Fruit fly (Drosophila melanogaster) whole organism, wandering third instar larva: ENCODE results near the gene CG14551.

Experiments used
- Abd-B ChIP-seq: fragments of >200 bp; optimal IDR thresholded peaks from 2 replicates; lab custom pipeline; 2017; ENCODE audit warnings: missing biosample characterization, missing genetic modification characterization
- CG32264 ChIP-seq: fragments of 200-800 bp; sonication (Bioruptor generic); optimal IDR thresholded peaks from 2 replicates; lab custom pipeline; 2016; ENCODE audit warnings: missing biosample characterization, missing genetic modification characterization
- CG9705 ChIP-seq: fragments of 200-800 bp; sonication (Bioruptor generic); optimal IDR thresholded peaks from 2 replicates; lab custom pipeline; 2018; ENCODE audit warnings: missing biosample characterization, mild to moderate bottlenecking, missing genetic modification characterization
- CrebA ChIP-seq: fragments of 200-800 bp; sonication (Bioruptor generic); optimal IDR thresholded peaks from 2 replicates; lab custom pipeline; 2016; ENCODE audit warnings: missing biosample characterization, mild to moderate bottlenecking, missing genetic modification characterization, borderline replicate concordance
- Dfd ChIP-seq: fragments of >200 bp; optimal IDR thresholded peaks from 2 replicates; lab custom pipeline; 2017; ENCODE audit warnings: missing biosample characterization, missing genetic modification characterization
- Dif ChIP-seq: fragments of 200-275, 200-300 bp; sonication (Bioruptor generic); optimal IDR thresholded peaks from 2 replicates; lab custom pipeline; 2018; ENCODE audit warnings: missing biosample characterization, missing genetic modification characterization; ENCODE audit not compliant: partially characterized antibody
- GATAd ChIP-seq: sonication (Bioruptor generic); optimal IDR thresholded peaks from 2 replicates; lab custom pipeline; 2016; ENCODE audit warnings: missing biosample characterization, missing genetic modification characterization
- HLH106 ChIP-seq: fragments of 200-800 bp; optimal IDR thresholded peaks from 3 replicates; lab custom pipeline; 2019; ENCODE audit warnings: missing biosample characterization, mild to moderate bottlenecking, missing genetic modification characterization, moderate library complexity
- Hnf4 ChIP-seq: fragments of 200-800 bp; sonication (Bioruptor generic); optimal IDR thresholded peaks from 2 replicates; lab custom pipeline; 2016; ENCODE audit warnings: missing biosample characterization, mild to moderate bottlenecking, missing genetic modification characterization
- Hr78 ChIP-seq: fragments of >200 bp; optimal IDR thresholded peaks from 2 replicates; lab custom pipeline; 2017; ENCODE audit warnings: missing biosample characterization, missing genetic modification characterization
- Hr83 ChIP-seq: fragments of 200-300 bp; sonication (Bioruptor generic); optimal IDR thresholded peaks from 2 replicates; lab custom pipeline; 2016; ENCODE audit warnings: missing biosample characterization, mild to moderate bottlenecking, missing genetic modification characterization, moderate library complexity; ENCODE audit not compliant: poor library complexity, severe bottlenecking
- Jra ChIP-seq: sonication (Bioruptor generic); optimal IDR thresholded peaks from 2 replicates; lab custom pipeline; 2016; ENCODE audit warnings: missing biosample characterization, missing genetic modification characterization
- Mio ChIP-seq: sonication (Bioruptor generic); optimal IDR thresholded peaks from 2 replicates; lab custom pipeline; 2016; ENCODE audit warnings: missing biosample characterization, missing genetic modification characterization
- Myc ChIP-seq: fragments of >200 bp; optimal IDR thresholded peaks from 2 replicates; lab custom pipeline; 2017
- N ChIP-seq: fragments of >200 bp; optimal IDR thresholded peaks from 2 replicates; lab custom pipeline; 2018; ENCODE audit warnings: missing biosample characterization, missing external identifiers, missing genetic modification characterization
- OdsH ChIP-seq: fragments of 200-800 bp; sonication (Bioruptor generic); optimal IDR thresholded peaks from 2 replicates; lab custom pipeline; 2016; ENCODE audit warnings: missing biosample characterization, mild to moderate bottlenecking, missing genetic modification characterization
- Rel ChIP-seq, 2 experiments: fragments of 200-800 bp; sonication (Bioruptor generic) in 1 of 2; optimal IDR thresholded peaks; 2 replicates in 1 of 2; 3 replicates in 1 of 2; lab custom pipeline; 2016 to 2019; ENCODE audit warnings: mild to moderate bottlenecking in 2 of 2, missing biosample characterization in 2 of 2, missing genetic modification characterization in 2 of 2, moderate library complexity in 1 of 2
- Sp1 ChIP-seq: fragments of 200-800 bp; sonication (Bioruptor generic); optimal IDR thresholded peaks from 3 replicates; lab custom pipeline; 2019; ENCODE audit warnings: missing biosample characterization, mild to moderate bottlenecking, missing genetic modification characterization, moderate library complexity
- Vsx2 ChIP-seq: fragments of 200-300, 225-300 bp; sonication (Bioruptor generic); optimal IDR thresholded peaks from 2 replicates; lab custom pipeline; 2018; ENCODE audit warnings: missing biosample characterization, missing genetic modification characterization; ENCODE audit not compliant: partially characterized antibody
- br ChIP-seq: fragments of 200-800 bp; sonication (Bioruptor generic); optimal IDR thresholded peaks from 2 replicates; lab custom pipeline; 2016; ENCODE audit warnings: missing biosample characterization, missing genetic modification characterization
- brk ChIP-seq: fragments of 200-800 bp; sonication (Bioruptor generic); optimal IDR thresholded peaks from 2 replicates; lab custom pipeline; 2016; ENCODE audit warnings: missing biosample characterization, mild to moderate bottlenecking, missing genetic modification characterization
- dl ChIP-seq, 2 experiments: fragments of 175-275, 200-275 bp in 1 of 2; fragments of 200-275 bp in 1 of 2; sonication (Bioruptor generic); optimal IDR thresholded peaks; lab custom pipeline; 2018; ENCODE audit warnings: mild to moderate bottlenecking in 2 of 2, missing biosample characterization in 2 of 2, missing genetic modification characterization in 2 of 2, moderate library complexity in 2 of 2; ENCODE audit not compliant: partially characterized antibody in 2 of 2, insufficient read depth in 1 of 2
- dmrt93B ChIP-seq: fragments of 200-800 bp; sonication (Bioruptor generic); optimal IDR thresholded peaks from 2 replicates; lab custom pipeline; 2018; ENCODE audit warnings: missing biosample characterization, mild to moderate bottlenecking, missing genetic modification characterization
- dsf ChIP-seq: sonication (Bioruptor generic); optimal IDR thresholded peaks from 2 replicates; lab custom pipeline; 2016; ENCODE audit warnings: missing biosample characterization, missing genetic modification characterization, borderline replicate concordance
- ey ChIP-seq: fragments of 200-800 bp; sonication (Bioruptor generic); optimal IDR thresholded peaks from 2 replicates; lab custom pipeline; 2016; ENCODE audit warnings: missing biosample characterization, missing genetic modification characterization
- foxo ChIP-seq, 2 experiments: fragments of 200-800 bp; sonication (Bioruptor generic); optimal IDR thresholded peaks; 2 replicates in 1 of 2; 3 replicates in 1 of 2; lab custom pipeline; 2016 to 2017; ENCODE audit warnings: missing biosample characterization in 2 of 2, missing genetic modification characterization in 2 of 2
- fru ChIP-seq: fragments of 200-800 bp; sonication (Bioruptor generic); optimal IDR thresholded peaks from 3 replicates; lab custom pipeline; 2016; ENCODE audit warnings: missing biosample characterization, mild to moderate bottlenecking, missing genetic modification characterization
- h ChIP-seq: fragments of 200-800 bp; sonication (Bioruptor generic); optimal IDR thresholded peaks from 3 replicates; lab custom pipeline; 2016; ENCODE audit warnings: missing biosample characterization, mild to moderate bottlenecking, missing genetic modification characterization
- jim ChIP-seq: fragments of 175-275, 200-325 bp; sonication (Bioruptor generic); optimal IDR thresholded peaks from 2 replicates; lab custom pipeline; 2016; ENCODE audit warnings: missing biosample characterization, mild to moderate bottlenecking, missing genetic modification characterization
- lola ChIP-seq: fragments of >200 bp; optimal IDR thresholded peaks from 2 replicates; lab custom pipeline; 2017; ENCODE audit warnings: missing biosample characterization, missing genetic modification characterization
- pan ChIP-seq: fragments of >200 bp; optimal IDR thresholded peaks from 2 replicates; lab custom pipeline; 2017
- psq ChIP-seq: fragments of 200-800 bp; sonication (Bioruptor generic); optimal IDR thresholded peaks from 3 replicates; lab custom pipeline; 2017; ENCODE audit warnings: missing biosample characterization, mild to moderate bottlenecking, missing genetic modification characterization, moderate library complexity
- rgr ChIP-seq: fragments of 200-800 bp; sonication (Bioruptor generic); optimal IDR thresholded peaks from 3 replicates; lab custom pipeline; 2016; ENCODE audit warnings: missing biosample characterization, mild to moderate bottlenecking, missing genetic modification characterization
- sage ChIP-seq: fragments of 200-800 bp; sonication (Bioruptor generic); optimal IDR thresholded peaks from 2 replicates; lab custom pipeline; 2016; ENCODE audit warnings: missing biosample characterization, mild to moderate bottlenecking, missing genetic modification characterization
- sv ChIP-seq: fragments of 200-800 bp; sonication (Bioruptor generic); optimal IDR thresholded peaks from 3 replicates; lab custom pipeline; 2016; ENCODE audit warnings: missing biosample characterization, missing genetic modification characterization
- tai ChIP-seq: sonication (Bioruptor generic); optimal IDR thresholded peaks from 2 replicates; lab custom pipeline; 2016; ENCODE audit warnings: missing biosample characterization, missing genetic modification characterization
- usp ChIP-seq: fragments of >200 bp; optimal IDR thresholded peaks from 2 replicates; lab custom pipeline; 2017; ENCODE audit warnings: missing biosample characterization, missing genetic modification characterization
- woc ChIP-seq: sonication (Bioruptor generic); optimal IDR thresholded peaks from 2 replicates; lab custom pipeline; 2016; ENCODE audit warnings: missing biosample characterization, mild to moderate bottlenecking, missing genetic modification characterization

CG14551 gene

dm6 chr3R:26041417-26042101 is 21.3 kb downstream of the CG14551 start, which contains the start of gene gro:
Gene gro (plus strand): TSS chr3R:26041736.
- TF ChIP-seq dl (GFP tag; optimal IDR thresholded peaks at IDR 0.05; lab: Kevin White, UChicago; ENCODE audit: insufficient read depth in 1 of 2, partially characterized antibody in 2 of 2) (peak in 1 of 2 experiments; percentile 64), Sp1 (GFP tag; lab: Kevin White, UChicago) (peak; percentile 45), woc (GFP tag; lab: Kevin White, UChicago) (peak; percentile 68), psq (GFP tag; lab: Kevin White, UChicago) (peak; percentile 53), CG9705 (GFP tag; lab: Kevin White, UChicago) (peak; percentile 61), fru (GFP tag; lab: Kevin White, UChicago) (peak; percentile 76), jim (GFP tag; lab: Kevin White, UChicago) (no peak), tai (GFP tag; lab: Kevin White, UChicago) (peak; percentile 88), Abd-B (GFP tag; lab: Kevin White, UChicago) (no peak), Hr78 (GFP tag; lab: Kevin White, UChicago) (no peak), HLH106 (tag; lab: Kevin White, UChicago) (peak; percentile 69), N (GFP tag; lab: Kevin White, UChicago) (peak; percentile 68), sage (peak; percentile 71), Dfd (GFP tag; lab: Kevin White, UChicago) (no peak), CG32264 (no peak), usp (no peak), CrebA (GFP tag; lab: Kevin White, UChicago) (no peak), brk (peak; percentile 89), Mio (no peak), h (GFP tag; lab: Kevin White, UChicago) (peak; percentile 85), sv (GFP tag; lab: Kevin White, UChicago) (peak; percentile 47), Hnf4 (peak; percentile 85), lola (no peak), ey (GFP tag; lab: Kevin White, UChicago) (peak; percentile 70), pan (lab: Kevin White, UChicago) (no peak), Myc (no peak), Rel (GFP tag; optimal IDR thresholded peaks at IDR 0.05; lab: Kevin White, UChicago) (no peak), Rel (tag; optimal IDR thresholded peaks at IDR 0.05; lab: Kevin White, UChicago) (peak; percentile 14), Vsx2 (no peak), OdsH (GFP tag; lab: Kevin White, UChicago) (peak; percentile 72), Jra (GFP tag; lab: Kevin White, UChicago) (peak; percentile 67), Dif (peak; percentile 83), dmrt93B (GFP tag; lab: Kevin White, UChicago) (peak; percentile 60), foxo (GFP tag; optimal IDR thresholded peaks at IDR 0.05; lab: Kevin White, UChicago) (peak in 1 of 2 experiments; percentile 78), dsf (GFP tag; lab: Kevin White, UChicago) (peak; percentile 64), Hr83 (GFP tag; lab: Kevin White, UChicago) (peak; percentile 42), rgr (GFP tag; lab: Kevin White, UChicago) (peak; percentile 83), br (peak; percentile 77), GATAd (peak; percentile 21)

DNA sequence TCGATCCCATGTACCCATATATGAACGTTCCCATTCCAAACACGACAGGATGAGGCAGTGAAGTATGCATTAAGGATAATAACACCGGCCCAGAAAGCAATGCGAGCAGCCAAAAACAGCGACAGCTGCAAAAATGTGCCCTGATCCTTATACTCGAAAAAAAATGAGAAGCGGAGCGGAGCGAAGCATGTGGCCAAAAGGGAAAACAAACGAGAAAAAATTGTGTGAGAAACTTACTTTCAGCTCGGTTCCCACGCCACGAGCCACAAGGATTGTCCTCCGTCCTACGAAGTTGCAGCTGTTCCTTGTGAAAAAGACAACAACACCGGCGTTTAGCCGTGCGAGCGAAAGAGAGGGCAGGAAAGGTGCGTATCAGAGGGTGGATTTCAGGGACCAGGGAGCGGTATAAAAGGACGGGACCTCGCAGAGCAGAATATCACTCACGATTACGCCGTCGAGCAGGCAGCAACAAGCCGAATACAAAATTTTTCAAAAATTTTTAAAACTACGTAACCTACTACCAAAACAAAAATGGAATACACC is 22.9 kb downstream of the CG14551 start:
- TF ChIP-seq N (GFP tag; lab: Kevin White, UChicago), result no peak
- TF ChIP-seq brk, result no peak
- no peak for TF ChIP-seq ey (GFP tag; lab: Kevin White, UChicago)
- no peak for TF ChIP-seq dmrt93B (GFP tag; lab: Kevin White, UChicago)
- no peak for TF ChIP-seq Dfd (GFP tag; lab: Kevin White, UChicago)
- TF ChIP-seq dsf (GFP tag; lab: Kevin White, UChicago), result no peak
- no peak for TF ChIP-seq woc (GFP tag; lab: Kevin White, UChicago)
- no peak for TF ChIP-seq foxo (GFP tag; optimal IDR thresholded peaks at IDR 0.05; lab: Kevin White, UChicago)
- TF ChIP-seq Rel (GFP tag; optimal IDR thresholded peaks at IDR 0.05; lab: Kevin White, UChicago), result no peak
- no peak for TF ChIP-seq Rel (tag; optimal IDR thresholded peaks at IDR 0.05; lab: Kevin White, UChicago)
- TF ChIP-seq, all 38 proteins: peak for 0
